Worm (Caenorhabditis elegans) whole organism, young adult: ENCODE results near the gene F25G6.8.

Experiments
- F23B12.7 ChIP-seq: sonication (generic microtip); optimal IDR thresholded peaks from 2 replicates; lab custom pipeline; 2017; ENCODE audit warnings: missing genetic modification characterization, mild to moderate bottlenecking, missing compliant biosample characterization, antibody characterized with exemption, moderate library complexity; ENCODE audit not compliant: insufficient read depth
- F33H1.4 ChIP-seq: fragments of 200-800 bp; sonication (Bioruptor generic); IDR thresholded peaks from 2 replicates; pipeline ENCODE4 v1.3.6; 2022; ENCODE audit warnings: missing genetic modification reagents, missing genetic modification characterization, missing compliant biosample characterization
- F37B4.10 ChIP-seq: fragments of 200-800 bp; sonication (Bioruptor generic); IDR thresholded peaks from 2 replicates; pipeline ENCODE4 v1.3.6; 2022; ENCODE audit warnings: missing genetic modification characterization, missing compliant biosample characterization
- F39B2.1 ChIP-seq: fragments of 200-800 bp; sonication (Bioruptor generic); IDR thresholded peaks from 2 replicates; pipeline ENCODE4 v1.3.6; 2022; ENCODE audit warnings: missing genetic modification reagents, missing genetic modification characterization, missing compliant biosample characterization
- Y53F4B.3 ChIP-seq: fragments of 200-800 bp; sonication (Bioruptor generic); IDR thresholded peaks from 2 replicates; pipeline ENCODE4 v1.3.6; 2022; ENCODE audit warnings: missing genetic modification reagents, missing genetic modification characterization, missing compliant biosample characterization
- Y53G8AR.9 ChIP-seq: fragments of 200-800 bp; sonication (Bioruptor generic); conservative IDR thresholded peaks from 2 replicates; pipeline ENCODE4 v1.3.6; 2022; ENCODE audit warnings: missing genetic modification reagents, missing genetic modification characterization, missing compliant biosample characterization
- Y79H2A.3 ChIP-seq: fragments of 200-800 bp; sonication (Bioruptor generic); conservative IDR thresholded peaks from 2 replicates; pipeline ENCODE4 v1.3.6; 2022; ENCODE audit warnings: missing genetic modification reagents, missing genetic modification characterization, missing compliant biosample characterization
- ama-1 ChIP-seq, 3 experiments: fragments of 150-350 bp in 1 of 3; sonication (generic microtip) in 2 of 3; optimal IDR thresholded peaks; 2 replicates each; lab custom pipeline; 2014 to 2018; ENCODE audit warnings: missing biosample characterization in 2 of 3, missing genetic modification characterization in 2 of 3, missing genetic modification reagents in 2 of 3
- cebp-2 ChIP-seq: fragments of 200-800 bp; sonication (Bioruptor generic); IDR thresholded peaks from 2 replicates; pipeline ENCODE4 v1.3.6; 2022; ENCODE audit warnings: missing genetic modification characterization, missing compliant biosample characterization
- ceh-79 ChIP-seq: sonication (generic microtip); optimal IDR thresholded peaks from 2 replicates; lab custom pipeline; 2017; ENCODE audit warnings: mild to moderate bottlenecking, missing genetic modification characterization, missing compliant biosample characterization
- dox-1 ChIP-seq: fragments of 200-800 bp; sonication (Bioruptor generic); IDR thresholded peaks from 2 replicates; pipeline ENCODE4 v1.3.6; 2022; ENCODE audit warnings: missing genetic modification reagents, missing genetic modification characterization, missing compliant biosample characterization
- efl-1 ChIP-seq: fragments of 150-350 bp; optimal IDR thresholded peaks from 2 replicates; lab custom pipeline; 2014; ENCODE audit warnings: missing biosample characterization, missing genetic modification reagents, missing genetic modification characterization
- egrh-3 ChIP-seq: fragments of 200-800 bp; sonication (Bioruptor generic); IDR thresholded peaks from 2 replicates; pipeline ENCODE4 v1.3.6; 2022; ENCODE audit warnings: missing genetic modification reagents, missing genetic modification characterization, missing compliant biosample characterization
- ekl-4 ChIP-seq: fragments of 200-800 bp; sonication (Bioruptor generic); IDR thresholded peaks from 2 replicates; pipeline ENCODE4 v1.3.6; 2022; ENCODE audit warnings: missing genetic modification reagents, missing genetic modification characterization, missing compliant biosample characterization
- hlh-12 ChIP-seq: sonication (generic microtip); optimal IDR thresholded peaks from 2 replicates; lab custom pipeline; 2016; ENCODE audit warnings: missing genetic modification characterization, missing compliant biosample characterization
- hmg-1.2 ChIP-seq: fragments of 200-800 bp; sonication (Bioruptor generic); IDR thresholded peaks from 2 replicates; pipeline ENCODE4 v1.3.6; 2022; ENCODE audit warnings: missing genetic modification reagents, missing genetic modification characterization, missing compliant biosample characterization
- lag-1 ChIP-seq: fragments of 200-800 bp; sonication (Bioruptor generic); IDR thresholded peaks from 2 replicates; pipeline ENCODE4 v1.3.6; 2022; ENCODE audit warnings: missing genetic modification reagents, missing genetic modification characterization, missing compliant biosample characterization
- let-526 ChIP-seq: fragments of 200-800 bp; sonication (Bioruptor generic); IDR thresholded peaks from 2 replicates; pipeline ENCODE4 v1.3.6; 2022; ENCODE audit warnings: missing genetic modification reagents, missing genetic modification characterization, missing compliant biosample characterization
- let-607 ChIP-seq, 2 experiments: fragments of 200-800 bp in 1 of 2; sonication (Bioruptor generic) in 1 of 2; sonication (generic microtip) in 1 of 2; optimal IDR thresholded peaks; 2 replicates each; lab custom pipeline; 2016 to 2018; ENCODE audit warnings: mild to moderate bottlenecking in 2 of 2, missing compliant biosample characterization in 2 of 2, missing genetic modification characterization in 2 of 2, moderate library complexity in 2 of 2, missing genotype in 1 of 2
- lin-26 ChIP-seq: fragments of 200-800 bp; sonication (Bioruptor generic); IDR thresholded peaks from 2 replicates; pipeline ENCODE4 v1.3.6; 2022; ENCODE audit warnings: missing genetic modification reagents, missing genetic modification characterization, missing compliant biosample characterization
- lin-40 ChIP-seq: sonication (generic microtip); optimal IDR thresholded peaks from 2 replicates; lab custom pipeline; 2016; ENCODE audit warnings: missing genetic modification characterization, mild to moderate bottlenecking, missing compliant biosample characterization, missing genotype, missing genetic modification reagents
- lsl-1 ChIP-seq: fragments of 200-800 bp; sonication (Bioruptor generic); optimal IDR thresholded peaks from 2 replicates; lab custom pipeline; 2018; ENCODE audit warnings: mild to moderate bottlenecking, missing genetic modification characterization, moderate library complexity, missing compliant biosample characterization
- madf-10 ChIP-seq: sonication (generic microtip); optimal IDR thresholded peaks from 2 replicates; lab custom pipeline; 2016; ENCODE audit warnings: mild to moderate bottlenecking, missing genetic modification characterization, missing compliant biosample characterization
- madf-3 ChIP-seq: fragments of 200-800 bp; sonication (Bioruptor generic); IDR thresholded peaks from 2 replicates; pipeline ENCODE4 v1.3.6; 2022; ENCODE audit warnings: missing genetic modification reagents, missing genetic modification characterization, missing compliant biosample characterization
- madf-6 ChIP-seq: fragments of 200-800 bp; sonication (Bioruptor generic); IDR thresholded peaks from 2 replicates; pipeline ENCODE4 v1.3.6; 2022; ENCODE audit warnings: missing genetic modification reagents, missing genetic modification characterization, missing compliant biosample characterization
- mxl-1 ChIP-seq: sonication (generic microtip); optimal IDR thresholded peaks from 2 replicates; lab custom pipeline; 2016; ENCODE audit warnings: missing genetic modification characterization, missing compliant biosample characterization
- nfyb-1 ChIP-seq: fragments of 200-800 bp; sonication (Bioruptor generic); IDR thresholded peaks from 2 replicates; pipeline ENCODE4 v1.3.6; 2022; ENCODE audit warnings: missing genetic modification reagents, missing genetic modification characterization, missing compliant biosample characterization
- nhr-80 ChIP-seq: sonication (generic microtip); optimal IDR thresholded peaks from 2 replicates; lab custom pipeline; 2016; ENCODE audit warnings: missing genetic modification characterization, missing compliant biosample characterization
- pbrm-1 ChIP-seq: fragments of 200-800 bp; sonication (Bioruptor generic); IDR thresholded peaks from 2 replicates; pipeline ENCODE4 v1.3.6; 2022; ENCODE audit warnings: missing genetic modification reagents, missing genetic modification characterization, missing compliant biosample characterization
- rcor-1 ChIP-seq: fragments of 200-800 bp; sonication (Bioruptor generic); IDR thresholded peaks from 2 replicates; pipeline ENCODE4 v1.3.6; 2022; ENCODE audit warnings: missing genetic modification reagents, missing genetic modification characterization, missing compliant biosample characterization
- rpc-1 ChIP-seq, 2 experiments: fragments of 150-350 bp in 1 of 2; sonication (generic microtip) in 1 of 2; optimal IDR thresholded peaks; 2 replicates each; lab custom pipeline; 2014 to 2018; ENCODE audit warnings: missing biosample characterization in 1 of 2, missing genetic modification characterization in 1 of 2, missing genetic modification reagents in 1 of 2, missing genotype in 1 of 2
- sea-2 ChIP-seq: fragments of 200-800 bp; sonication (Bioruptor generic); IDR thresholded peaks from 2 replicates; pipeline ENCODE4 v1.3.6; 2022; ENCODE audit warnings: missing genetic modification characterization, missing compliant biosample characterization
- snpc-1.1 ChIP-seq: sonication (generic microtip); optimal IDR thresholded peaks from 2 replicates; lab custom pipeline; 2017; ENCODE audit warnings: missing genetic modification characterization, mild to moderate bottlenecking, missing compliant biosample characterization, antibody characterized with exemption, moderate library complexity, missing genotype, missing genetic modification reagents; ENCODE audit not compliant: insufficient read depth
- snpc-1.3 ChIP-seq: sonication (generic microtip); optimal IDR thresholded peaks from 2 replicates; lab custom pipeline; 2017; ENCODE audit warnings: missing genetic modification characterization, mild to moderate bottlenecking, missing compliant biosample characterization, antibody characterized with exemption, moderate library complexity, missing genotype, missing genetic modification reagents; ENCODE audit not compliant: insufficient read depth
- snpc-3.4 ChIP-seq: sonication (generic microtip); optimal IDR thresholded peaks from 2 replicates; lab custom pipeline; 2017; ENCODE audit warnings: missing genetic modification characterization, mild to moderate bottlenecking, missing compliant biosample characterization, antibody characterized with exemption, moderate library complexity, missing genotype, missing genetic modification reagents
- sptf-2 ChIP-seq: fragments of 200-800 bp; sonication (Bioruptor generic); optimal IDR thresholded peaks from 2 replicates; lab custom pipeline; 2018; ENCODE audit warnings: mild to moderate bottlenecking, missing genetic modification characterization, missing compliant biosample characterization
- unc-130 ChIP-seq: sonication (generic microtip); optimal IDR thresholded peaks from 2 replicates; lab custom pipeline; 2016; ENCODE audit warnings: missing genetic modification reagents, missing genetic modification characterization, missing compliant biosample characterization
- unc-62 ChIP-seq: fragments of 150-350 bp; optimal IDR thresholded peaks from 2 replicates; lab custom pipeline; 2014; ENCODE audit warnings: missing biosample characterization, missing genetic modification reagents, missing genetic modification characterization
- zfh-2 ChIP-seq: fragments of 200-800 bp; sonication (Bioruptor generic); conservative IDR thresholded peaks from 2 replicates; pipeline ENCODE4 v1.3.6; 2022; ENCODE audit warnings: missing genetic modification reagents, missing genetic modification characterization, missing compliant biosample characterization
- zim-3 ChIP-seq: sonication (generic microtip); optimal IDR thresholded peaks from 2 replicates; lab custom pipeline; 2017; ENCODE audit warnings: mild to moderate bottlenecking, missing genetic modification characterization, moderate library complexity, missing compliant biosample characterization
- ztf-25 ChIP-seq: fragments of 200-800 bp; sonication (Bioruptor generic); IDR thresholded peaks from 2 replicates; pipeline ENCODE4 v1.3.6; 2022; ENCODE audit warnings: missing genetic modification reagents, missing genetic modification characterization, missing compliant biosample characterization
- ztf-28 ChIP-seq: fragments of 200-800 bp; sonication (Bioruptor generic); IDR thresholded peaks from 2 replicates; pipeline ENCODE4 v1.3.6; 2022; ENCODE audit warnings: missing genetic modification reagents, missing genetic modification characterization, missing compliant biosample characterization
- ztf-3 ChIP-seq: fragments of 200-800 bp; sonication (Bioruptor generic); optimal IDR thresholded peaks from 2 replicates; lab custom pipeline; 2018; ENCODE audit warnings: mild to moderate bottlenecking, missing genetic modification characterization, missing compliant biosample characterization
- ztf-6 ChIP-seq: fragments of 200-800 bp; sonication (Bioruptor generic); IDR thresholded peaks from 2 replicates; pipeline ENCODE4 v1.3.6; 2022; ENCODE audit warnings: missing genetic modification reagents, missing genetic modification characterization, missing compliant biosample characterization

Gene F25G6.8

ce11 chrV:8608483-8608882 is 43.5 kb upstream of the F25G6.8 start:
- no peak for TF ChIP-seq madf-10
- no peak for TF ChIP-seq ztf-28 (GFP tag; lab: Robert Waterston, UW)
- no peak for TF ChIP-seq hlh-12
- TF ChIP-seq efl-1 (GFP tag; lab: Kevin White, UChicago), result no peak
- no peak for TF ChIP-seq F33H1.4 (GFP tag; lab: Robert Waterston, UW)
- TF ChIP-seq snpc-1.1 (tag; lab: Kevin White, UChicago), result no peak
- no peak for TF ChIP-seq ztf-25
- TF ChIP-seq nfyb-1 (GFP tag; lab: Robert Waterston, UW), result no peak
- TF ChIP-seq zim-3, result no peak
- no peak for TF ChIP-seq zfh-2 (GFP tag; lab: Robert Waterston, UW)
- no peak for TF ChIP-seq rpc-1 (optimal IDR thresholded peaks at IDR 0.05; lab: Kevin White, UChicago)
- no peak for TF ChIP-seq rpc-1 (tag; optimal IDR thresholded peaks at IDR 0.05; lab: Kevin White, UChicago)
- no peak for TF ChIP-seq madf-3
- no peak for TF ChIP-seq lin-26 (GFP tag; lab: Robert Waterston, UW)
- TF ChIP-seq F37B4.10 (GFP tag; lab: Robert Waterston, UW), result no peak
- no peak for TF ChIP-seq ekl-4 (GFP tag; lab: Robert Waterston, UW)
- TF ChIP-seq lsl-1, result no peak
- no peak for TF ChIP-seq dox-1 (GFP tag; lab: Robert Waterston, UW)
- no peak for TF ChIP-seq sptf-2 (GFP tag; lab: Kevin White, UChicago)

DNA sequence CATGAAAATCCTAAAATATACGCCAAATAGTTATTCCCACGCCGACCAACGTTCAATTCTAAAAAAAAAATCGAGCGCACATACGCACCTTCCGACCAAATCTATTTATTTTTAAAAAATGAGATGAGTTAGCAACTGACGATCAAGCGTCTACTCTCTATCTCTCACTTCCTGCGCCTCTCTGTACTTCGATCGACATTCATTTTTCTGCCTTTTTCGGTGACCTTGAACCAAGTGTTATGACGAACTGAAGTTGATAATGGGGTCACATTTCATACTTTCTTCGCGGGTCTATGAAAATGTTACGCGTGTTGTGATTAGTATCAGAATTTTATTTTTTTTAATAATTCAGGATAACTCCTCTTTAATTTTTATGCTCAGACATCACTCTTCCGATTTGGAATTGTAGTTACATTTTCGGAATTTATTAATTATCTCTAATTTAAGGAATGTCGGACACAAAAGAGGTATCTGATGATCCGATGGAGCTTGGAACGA is 42.4 kb upstream of the F25G6.8 start, which contains the start of gene smk-1:
smk-1 (plus strand) TSS at position 448 of the 498 bp plus-strand sequence.
- TF ChIP-seq madf-6 (GFP tag; lab: Robert Waterston, UW) (peak; percentile 16; the same call in 1 of the 2 replicates), unc-130 (no peak), hmg-1.2 (GFP tag; lab: Robert Waterston, UW) (peak; percentile 31; the same call in 1 of the 2 replicates), nhr-80 (tag; lab: Kevin White, UChicago) (peak; percentile 46), F39B2.1 (GFP tag; lab: Robert Waterston, UW) (no peak), lin-40 (peak; percentile 8)

DNA sequence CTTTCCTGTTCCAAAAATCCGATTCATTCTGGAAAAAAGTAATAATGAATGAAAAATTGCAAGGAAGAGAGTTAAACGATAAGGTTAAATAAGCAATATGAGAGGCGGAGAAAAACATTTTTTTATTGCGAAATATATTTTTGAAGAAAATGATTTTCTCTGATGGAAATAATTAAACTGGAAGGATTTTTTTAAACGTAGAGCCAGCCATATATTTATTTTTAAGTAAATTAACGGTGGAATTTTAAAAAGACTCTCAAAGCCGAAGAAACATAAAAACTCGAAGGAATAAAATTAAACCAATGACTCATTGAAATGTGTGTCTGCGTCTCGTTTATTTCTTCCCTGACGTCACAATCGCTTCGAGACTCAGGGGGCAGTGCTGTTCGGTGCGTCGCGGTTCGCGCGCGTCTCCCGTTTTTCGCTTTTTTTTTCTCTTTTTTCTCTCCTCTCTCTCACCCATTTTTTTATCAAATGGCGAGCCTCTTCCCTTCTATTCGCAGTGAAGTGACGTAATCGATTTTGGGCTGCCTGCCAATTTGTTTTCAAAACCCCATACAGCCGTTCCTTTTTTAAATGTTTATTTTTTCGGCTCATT is 41.2 kb upstream of the F25G6.8 start, which contains the start of gene vps-60:
vps-60 (minus strand) TSS at position 30 of the 598 bp plus-strand sequence.
- TF ChIP-seq ztf-25 (no peak), sea-2 (GFP tag; lab: Robert Waterston, UW) (no peak), hlh-12 (no peak), ztf-3 (GFP tag; lab: Kevin White, UChicago) (peak; percentile 2), egrh-3 (GFP tag; lab: Robert Waterston, UW) (peak; percentile 59), cebp-2 (GFP tag; lab: Robert Waterston, UW) (no peak), rcor-1 (GFP tag; lab: Robert Waterston, UW) (peak; percentile 66), ztf-6 (GFP tag; lab: Robert Waterston, UW) (no peak), Y79H2A.3 (GFP tag; lab: Robert Waterston, UW) (no peak; the same call in 1 of the 2 replicates), ceh-79 (no peak), mxl-1 (tag; lab: Kevin White, UChicago) (no peak), unc-130 (peak; percentile 14), Y53G8AR.9 (GFP tag; lab: Robert Waterston, UW) (peak; percentile 86), F23B12.7 (tag; lab: Kevin White, UChicago) (peak; percentile 51), lag-1 (GFP tag; lab: Robert Waterston, UW) (no peak), unc-62 (GFP tag; lab: Kevin White, UChicago) (peak; percentile 64), let-526 (GFP tag; lab: Robert Waterston, UW) (no peak), zfh-2 (GFP tag; lab: Robert Waterston, UW) (peak; percentile 97), ama-1 (optimal IDR thresholded peaks at IDR 0.05; lab: Kevin White, UChicago) (no peak), ama-1 (GFP tag; optimal IDR thresholded peaks at IDR 0.05; lab: Kevin White, UChicago) (peak in 1 of 2 experiments; percentile 11), Y53F4B.3 (GFP tag; lab: Robert Waterston, UW) (no peak), let-607 (tag; optimal IDR thresholded peaks at IDR 0.05; lab: Kevin White, UChicago) (peak; percentile 21 to 81), nhr-80 (tag; lab: Kevin White, UChicago) (peak; percentile 92), pbrm-1 (peak; percentile 78; the same call in 1 of the 2 replicates), snpc-3.4 (tag; lab: Kevin White, UChicago) (peak; percentile 84), snpc-1.3 (tag; lab: Kevin White, UChicago) (peak; percentile 50)
